Worm (Caenorhabditis elegans) whole organism, early embryonic: ENCODE measurements around the gene copz-1.

Source experiments
- F13C5.2 ChIP-seq: sonication (generic microtip); optimal IDR thresholded peaks from 2 replicates; lab custom pipeline; 2017; ENCODE audit warnings: mild to moderate bottlenecking, missing genetic modification characterization, inconsistent platforms, missing compliant biosample characterization
- aly-1 ChIP-seq: sonication (generic microtip); optimal IDR thresholded peaks from 2 replicates; lab custom pipeline; 2016; ENCODE audit warnings: missing genetic modification characterization, missing compliant biosample characterization
- ama-1 ChIP-seq: fragments of 150-350 bp; optimal IDR thresholded peaks from 2 replicates; lab custom pipeline; 2014
- ceh-13 ChIP-seq: fragments of 200-800 bp; sonication (Bioruptor generic); optimal IDR thresholded peaks from 2 replicates; lab custom pipeline; 2018; ENCODE audit warnings: mild to moderate bottlenecking, missing genetic modification characterization, missing compliant biosample characterization
- flt-1 ChIP-seq: fragments of 200-800 bp; sonication (Bioruptor generic); IDR thresholded peaks from 2 replicates; pipeline ENCODE4 v1.3.6; 2022; ENCODE audit warnings: missing genetic modification characterization, missing compliant biosample characterization
- hmbx-1 ChIP-seq: sonication (generic microtip); optimal IDR thresholded peaks from 2 replicates; lab custom pipeline; 2016; ENCODE audit warnings: mild to moderate bottlenecking, missing genetic modification characterization, missing compliant biosample characterization
- hmg-4 ChIP-seq: fragments of 200-800 bp; sonication (Bioruptor generic); optimal IDR thresholded peaks from 2 replicates; lab custom pipeline; 2018; ENCODE audit warnings: mild to moderate bottlenecking, missing genetic modification characterization, missing compliant biosample characterization
- hnd-1 ChIP-seq: sonication (generic microtip); optimal IDR thresholded peaks from 2 replicates; lab custom pipeline; 2016; ENCODE audit warnings: missing genetic modification characterization, missing compliant biosample characterization
- pes-1 ChIP-seq: fragments of 200-800 bp; sonication (Bioruptor generic); IDR thresholded peaks from 2 replicates; pipeline ENCODE4 v1.3.6; 2022; ENCODE audit warnings: missing genetic modification reagents, missing genetic modification characterization, missing compliant biosample characterization
- scrt-1 ChIP-seq: fragments of 200-800 bp; sonication (Bioruptor generic); IDR thresholded peaks from 2 replicates; pipeline ENCODE4 v1.3.6; 2022; ENCODE audit warnings: missing genetic modification characterization, missing compliant biosample characterization
- sea-1 ChIP-seq: fragments of 200-800 bp; sonication (Bioruptor generic); conservative IDR thresholded peaks from 2 replicates; pipeline ENCODE4 v1.3.6; 2022; ENCODE audit warnings: missing genetic modification characterization, missing compliant biosample characterization
- tbx-11 ChIP-seq: fragments of 200-800 bp; sonication (Bioruptor generic); IDR thresholded peaks from 2 replicates; pipeline ENCODE4 v1.3.6; 2022; ENCODE audit warnings: missing genetic modification characterization, missing compliant biosample characterization
- tbx-37 ChIP-seq: fragments of 200-800 bp; sonication (Bioruptor generic); conservative IDR thresholded peaks from 2 replicates; pipeline ENCODE4 v1.3.6; 2022; ENCODE audit warnings: missing genetic modification reagents, missing genetic modification characterization, missing compliant biosample characterization

- no peak for TF ChIP-seq ama-1
- TF ChIP-seq pes-1: no peak
- TF ChIP-seq flt-1 (GFP tag; lab: Robert Waterston, UW): no peak
- TF ChIP-seq hmbx-1 (tag; lab: Kevin White, UChicago): no peak
- no peak for TF ChIP-seq ceh-13 (GFP tag; lab: Kevin White, UChicago)
- TF ChIP-seq aly-1: no peak
- TF ChIP-seq sea-1 (GFP tag; lab: Robert Waterston, UW): no peak
- TF ChIP-seq scrt-1: no peak
- no peak for TF ChIP-seq hmg-4 (GFP tag; lab: Kevin White, UChicago)
- no peak for TF ChIP-seq tbx-11 (GFP tag; lab: Robert Waterston, UW)
- TF ChIP-seq F13C5.2: no peak
- no peak for TF ChIP-seq hnd-1
- TF ChIP-seq tbx-37 (GFP tag; lab: Robert Waterston, UW): no peak
Measured at ce11 chrII:10894996-10895395, 22.3 kb downstream of the copz-1 start, which contains the start of gene sra-10.
